Worm (Caenorhabditis elegans) whole organism, L1 larva: Measurements from ENCODE around the gene odr-7.
A peak's percentile ranks its signal among the peaks of the same experiment; 100 is the strongest.

Experiments used
- C16A3.4 ChIP-seq: fragments of 150-350 bp; optimal IDR thresholded peaks from 2 replicates; lab custom pipeline; 2014; ENCODE audit warnings: missing biosample characterization, missing genetic modification characterization
- C34B4.2 ChIP-seq: sonication (generic microtip); optimal IDR thresholded peaks from 2 replicates; lab custom pipeline; 2017; ENCODE audit warnings: mild to moderate bottlenecking, missing genetic modification characterization, missing compliant biosample characterization
- alr-1 ChIP-seq: fragments of 200-800 bp; sonication (Bioruptor generic); optimal IDR thresholded peaks from 2 replicates; lab custom pipeline; 2018; ENCODE audit warnings: borderline replicate concordance, mild to moderate bottlenecking, missing genetic modification characterization, missing compliant biosample characterization
- aly-2 ChIP-seq: fragments of 150-350 bp; optimal IDR thresholded peaks from 2 replicates; lab custom pipeline; 2014; ENCODE audit warnings: missing biosample characterization, missing genetic modification characterization
- ama-1 ChIP-seq: fragments of 150-350 bp; optimal IDR thresholded peaks from 2 replicates; lab custom pipeline; 2014
- blmp-1 ChIP-seq: fragments of 150-350 bp; optimal IDR thresholded peaks from 2 replicates; lab custom pipeline; 2014; ENCODE audit warnings: missing biosample characterization, missing genetic modification characterization
- ceh-8 ChIP-seq: fragments of 200-800 bp; sonication (Bioruptor generic); optimal IDR thresholded peaks from 2 replicates; lab custom pipeline; 2018; ENCODE audit warnings: mild to moderate bottlenecking, missing genetic modification characterization, moderate library complexity, missing compliant biosample characterization
- ceh-82 ChIP-seq, 3 experiments: fragments of 150-350 bp in 1 of 3; sonication (generic microtip) in 2 of 3; optimal IDR thresholded peaks; 2 replicates each; lab custom pipeline; 2014 to 2017; ENCODE audit warnings: missing biosample characterization in 3 of 3, missing genetic modification characterization in 3 of 3
- ceh-90 ChIP-seq: sonication (generic microtip); optimal IDR thresholded peaks from 2 replicates; lab custom pipeline; 2016; ENCODE audit warnings: missing genetic modification characterization, missing compliant biosample characterization
- dpl-1 ChIP-seq, 3 experiments: fragments of 150-350 bp in 2 of 3; sonication (generic microtip) in 1 of 3; optimal IDR thresholded peaks; 2 replicates each; lab custom pipeline; 2014 to 2017; ENCODE audit warnings: missing biosample characterization in 3 of 3, missing genetic modification characterization in 3 of 3, missing genetic modification reagents in 3 of 3
- efl-3 ChIP-seq: fragments of 200-800 bp; sonication (Bioruptor generic); optimal IDR thresholded peaks from 2 replicates; lab custom pipeline; 2018; ENCODE audit warnings: mild to moderate bottlenecking, missing genetic modification characterization, missing compliant biosample characterization
- ets-5 ChIP-seq: fragments of 200-800 bp; sonication (Bioruptor generic); IDR thresholded peaks from 2 replicates; pipeline ENCODE4 v1.3.6; 2022; ENCODE audit warnings: missing genetic modification characterization, missing compliant biosample characterization
- fkh-10 ChIP-seq: sonication (generic microtip); optimal IDR thresholded peaks from 2 replicates; lab custom pipeline; 2017; ENCODE audit warnings: missing biosample characterization, missing genetic modification reagents, missing genetic modification characterization
- fkh-8 ChIP-seq: sonication (generic microtip); optimal IDR thresholded peaks from 2 replicates; lab custom pipeline; 2016; ENCODE audit warnings: mild to moderate bottlenecking, missing genetic modification characterization, missing compliant biosample characterization
- fos-1 ChIP-seq: fragments of 150-350 bp; optimal IDR thresholded peaks from 2 replicates; lab custom pipeline; 2014; ENCODE audit warnings: missing biosample characterization, missing genetic modification characterization
- grh-1 ChIP-seq: fragments of 200-800 bp; sonication (Bioruptor generic); IDR thresholded peaks from 2 replicates; pipeline ENCODE4 v1.3.6; 2022; ENCODE audit warnings: missing genetic modification reagents, missing genetic modification characterization, missing compliant biosample characterization
- hlh-4 ChIP-seq: sonication (generic microtip); optimal IDR thresholded peaks from 2 replicates; lab custom pipeline; 2016; ENCODE audit warnings: mild to moderate bottlenecking, missing genetic modification characterization, missing compliant biosample characterization
- hpl-2 ChIP-seq: fragments of 150-350 bp; optimal IDR thresholded peaks from 2 replicates; lab custom pipeline; 2014; ENCODE audit warnings: missing biosample characterization, missing genetic modification reagents, missing genetic modification characterization
- irx-1 ChIP-seq: sonication (generic microtip); optimal IDR thresholded peaks from 2 replicates; lab custom pipeline; 2016; ENCODE audit warnings: missing genetic modification characterization, missing compliant biosample characterization
- isw-1 ChIP-seq: fragments of 200-800 bp; sonication (Bioruptor generic); IDR thresholded peaks from 2 replicates; pipeline ENCODE4 v1.3.6; 2022; ENCODE audit warnings: missing genetic modification characterization, missing compliant biosample characterization
- lin-14 ChIP-seq: fragments of 200-800 bp; sonication (Bioruptor generic); optimal IDR thresholded peaks from 2 replicates; lab custom pipeline; 2018; ENCODE audit warnings: mild to moderate bottlenecking, missing genetic modification characterization, moderate library complexity, missing compliant biosample characterization
- lin-35 ChIP-seq, 2 experiments: fragments of 150-350 bp; optimal IDR thresholded peaks; 2 replicates each; lab custom pipeline; 2014; ENCODE audit warnings: missing biosample characterization in 2 of 2, missing genetic modification characterization in 2 of 2, missing genetic modification reagents in 2 of 2
- lsy-2 ChIP-seq, 2 experiments: fragments of 150-350 bp; optimal IDR thresholded peaks; 2 replicates each; lab custom pipeline; 2014; ENCODE audit warnings: missing biosample characterization in 2 of 2, missing genetic modification characterization in 2 of 2
- mab-9 ChIP-seq: fragments of 200-800 bp; sonication (Bioruptor generic); IDR thresholded peaks from 2 replicates; pipeline ENCODE4 v1.3.6; 2022; ENCODE audit warnings: missing genetic modification reagents, missing genetic modification characterization, missing compliant biosample characterization
- mep-1 ChIP-seq: fragments of 150-350 bp; optimal IDR thresholded peaks from 2 replicates; lab custom pipeline; 2014; ENCODE audit warnings: missing biosample characterization, missing genetic modification characterization
- nhr-12 ChIP-seq: sonication (generic microtip); optimal IDR thresholded peaks from 2 replicates; lab custom pipeline; 2017; ENCODE audit warnings: missing biosample characterization, missing genetic modification characterization
- nhr-19 ChIP-seq: fragments of 200-800 bp; sonication (Bioruptor generic); conservative IDR thresholded peaks from 2 replicates; pipeline ENCODE4 v1.3.6; 2022; ENCODE audit warnings: missing genetic modification characterization, missing compliant biosample characterization
- nhr-20 ChIP-seq: sonication (generic microtip); optimal IDR thresholded peaks from 2 replicates; lab custom pipeline; 2016; ENCODE audit warnings: mild to moderate bottlenecking, missing genetic modification characterization, missing compliant biosample characterization
- nhr-47 ChIP-seq: sonication (generic microtip); optimal IDR thresholded peaks from 2 replicates; lab custom pipeline; 2016; ENCODE audit warnings: mild to moderate bottlenecking, missing genetic modification characterization, moderate library complexity, missing compliant biosample characterization
- nhr-71 ChIP-seq: sonication (generic microtip); optimal IDR thresholded peaks from 2 replicates; lab custom pipeline; 2016; ENCODE audit warnings: mild to moderate bottlenecking, missing genetic modification characterization, moderate library complexity, missing compliant biosample characterization
- nhr-76 ChIP-seq: sonication (generic microtip); optimal IDR thresholded peaks from 2 replicates; lab custom pipeline; 2017; ENCODE audit warnings: missing biosample characterization, missing genetic modification characterization
- nhr-77 ChIP-seq: fragments of 150-350 bp; optimal IDR thresholded peaks from 2 replicates; lab custom pipeline; 2014; ENCODE audit warnings: missing biosample characterization, missing genetic modification characterization
- nhr-84 ChIP-seq: sonication (generic microtip); optimal IDR thresholded peaks from 2 replicates; lab custom pipeline; 2017; ENCODE audit warnings: missing biosample characterization, missing genetic modification characterization
- nhr-85 ChIP-seq: sonication (generic microtip); peaks from one replicate; lab custom pipeline; 2016; ENCODE audit warnings: missing genetic modification characterization, inconsistent platforms, missing compliant biosample characterization
- nhr-90 ChIP-seq: sonication (generic microtip); optimal IDR thresholded peaks from 2 replicates; lab custom pipeline; 2016; ENCODE audit warnings: mild to moderate bottlenecking, missing genetic modification characterization, missing compliant biosample characterization; ENCODE audit not compliant: poor library complexity
- rnt-1 ChIP-seq: sonication (generic microtip); optimal IDR thresholded peaks from 2 replicates; lab custom pipeline; 2016; ENCODE audit warnings: mild to moderate bottlenecking, missing genetic modification characterization, moderate library complexity, missing compliant biosample characterization
- snpc-4 ChIP-seq: fragments of 150-350 bp; optimal IDR thresholded peaks from 2 replicates; lab custom pipeline; 2014; ENCODE audit warnings: missing biosample characterization, missing genetic modification characterization
- snu-23 ChIP-seq: sonication (generic microtip); optimal IDR thresholded peaks from 2 replicates; lab custom pipeline; 2016; ENCODE audit warnings: missing genetic modification characterization, missing compliant biosample characterization
- sup-37 ChIP-seq: fragments of 200-800 bp; sonication (Bioruptor generic); optimal IDR thresholded peaks from 2 replicates; lab custom pipeline; 2018; ENCODE audit warnings: mild to moderate bottlenecking, missing genetic modification characterization, missing compliant biosample characterization
- tbx-2 ChIP-seq: sonication (generic microtip); optimal IDR thresholded peaks from 2 replicates; lab custom pipeline; 2016; ENCODE audit warnings: missing genetic modification characterization, missing compliant biosample characterization
- unc-130 ChIP-seq: fragments of 150-350 bp; optimal IDR thresholded peaks from 2 replicates; lab custom pipeline; 2017; ENCODE audit warnings: missing biosample characterization, missing genetic modification characterization, inconsistent platforms
- unc-30 ChIP-seq: sonication (generic microtip); optimal IDR thresholded peaks from 2 replicates; lab custom pipeline; 2017; ENCODE audit warnings: missing biosample characterization, missing genetic modification characterization
- unc-62 ChIP-seq: fragments of 150-350 bp; optimal IDR thresholded peaks from 2 replicates; lab custom pipeline; 2014; ENCODE audit warnings: missing biosample characterization, missing genetic modification reagents, missing genetic modification characterization
- unc-98 ChIP-seq: fragments of 200-800 bp; sonication (Bioruptor generic); IDR thresholded peaks from 2 replicates; pipeline ENCODE4 v1.3.6; 2022; ENCODE audit warnings: missing genetic modification characterization, missing compliant biosample characterization
- vab-15 ChIP-seq: sonication (generic microtip); optimal IDR thresholded peaks from 2 replicates; lab custom pipeline; 2017; ENCODE audit warnings: missing genotype, mild to moderate bottlenecking, missing genetic modification characterization, missing compliant biosample characterization
- xbp-1 ChIP-seq: sonication (generic microtip); optimal IDR thresholded peaks from 2 replicates; lab custom pipeline; 2016; ENCODE audit warnings: missing genetic modification characterization, missing compliant biosample characterization
- zag-1 ChIP-seq: fragments of 150-350 bp; optimal IDR thresholded peaks from 2 replicates; lab custom pipeline; 2014; ENCODE audit warnings: missing biosample characterization, missing genetic modification characterization
- ztf-4 ChIP-seq: fragments of 150-350 bp; optimal IDR thresholded peaks from 2 replicates; lab custom pipeline; 2014; ENCODE audit warnings: missing biosample characterization, missing genetic modification characterization

The odr-7 gene

DNA sequence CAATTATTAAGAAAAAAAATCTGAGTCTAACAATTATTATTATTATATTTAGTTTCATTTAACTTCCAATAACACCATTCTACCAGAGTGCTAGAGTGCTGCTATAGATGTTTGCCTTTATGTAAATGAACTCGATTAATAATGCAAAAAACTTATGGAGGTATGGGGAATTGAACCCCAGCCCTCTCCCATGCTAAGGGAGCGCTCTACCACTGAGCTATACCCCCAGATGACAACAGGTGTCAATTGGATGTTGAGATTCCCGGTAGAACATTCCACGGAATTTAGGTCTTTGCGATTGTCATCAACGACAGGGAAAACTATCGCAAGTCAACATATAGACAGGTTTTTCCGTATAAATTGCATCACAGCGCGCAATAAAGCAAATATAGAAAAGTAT, 3.4 kb downstream of the odr-7 start (continued):
- TF ChIP-seq alr-1 (tag; lab: Kevin White, UChicago) (no peak), mab-9 (no peak), unc-98 (GFP tag; lab: Robert Waterston, UW) (no peak), xbp-1 (tag; lab: Kevin White, UChicago) (peak; percentile 10), ceh-82 (tag; optimal IDR thresholded peaks at IDR 0.05; lab: Kevin White, UChicago) (no peak), snpc-4 (tag; lab: Kevin White, UChicago) (no peak), ztf-4 (tag; lab: Kevin White, UChicago) (no peak), unc-62 (GFP tag; lab: Kevin White, UChicago) (no peak), irx-1 (peak; percentile 20), nhr-85 (tag; lab: Kevin White, UChicago) (peak; percentile 75), unc-130 (tag; lab: Kevin White, UChicago) (no peak), snu-23 (GFP tag; lab: Kevin White, UChicago) (peak; percentile 67), C16A3.4 (tag; lab: Kevin White, UChicago) (peak; percentile 56), nhr-71 (tag; lab: Kevin White, UChicago) (peak; percentile 63), nhr-19 (GFP tag; lab: Robert Waterston, UW) (peak; percentile 57), ama-1 (no peak), nhr-77 (no peak), sup-37 (GFP tag; lab: Kevin White, UChicago) (peak; percentile 20), grh-1 (GFP tag; lab: Robert Waterston, UW) (no peak), blmp-1 (tag; lab: Kevin White, UChicago) (peak; percentile 62), zag-1 (tag; lab: Kevin White, UChicago) (no peak), fkh-10 (GFP tag; lab: Kevin White, UChicago) (no peak), dpl-1 (GFP tag; optimal IDR thresholded peaks at IDR 0.05; lab: Kevin White, UChicago) (no peak), hpl-2 (GFP tag; lab: Kevin White, UChicago) (no peak), aly-2 (tag; lab: Kevin White, UChicago) (no peak), ceh-8 (GFP tag; lab: Kevin White, UChicago) (no peak), unc-30 (tag; lab: Kevin White, UChicago) (no peak), lsy-2 (tag; optimal IDR thresholded peaks at IDR 0.05; lab: Kevin White, UChicago) (peak in 1 of 2 experiments; percentile 38), lin-14 (GFP tag; lab: Kevin White, UChicago) (no peak), nhr-84 (tag; lab: Kevin White, UChicago) (no peak), vab-15 (tag; lab: Kevin White, UChicago) (no peak), nhr-47 (tag; lab: Kevin White, UChicago) (peak; percentile 58), ceh-90 (tag; lab: Kevin White, UChicago) (no peak), fkh-8 (tag; lab: Kevin White, UChicago) (no peak), isw-1 (no peak), lin-35 (GFP tag; optimal IDR thresholded peaks at IDR 0.05; lab: Kevin White, UChicago) (peak in 1 of 2 experiments; percentile 65), efl-3 (GFP tag; lab: Kevin White, UChicago) (no peak), fos-1 (tag; lab: Kevin White, UChicago) (no peak), nhr-90 (tag; lab: Kevin White, UChicago) (peak; percentile 74), rnt-1 (tag; lab: Kevin White, UChicago) (peak; percentile 53), hlh-4 (tag; lab: Kevin White, UChicago) (no peak), tbx-2 (tag; lab: Kevin White, UChicago) (peak; percentile 7), nhr-20 (peak; percentile 68), nhr-76 (tag; lab: Kevin White, UChicago) (no peak), C34B4.2 (no peak), nhr-12 (tag; lab: Kevin White, UChicago) (no peak), ets-5 (GFP tag; lab: Robert Waterston, UW) (no peak), mep-1 (peak; percentile 51)
